Fruit fly (Drosophila melanogaster): ENCODE results near the gene CG43342.
A peak's percentile ranks its signal among the peaks of the same experiment; 100 is the strongest.

CG43342 gene

DNA sequence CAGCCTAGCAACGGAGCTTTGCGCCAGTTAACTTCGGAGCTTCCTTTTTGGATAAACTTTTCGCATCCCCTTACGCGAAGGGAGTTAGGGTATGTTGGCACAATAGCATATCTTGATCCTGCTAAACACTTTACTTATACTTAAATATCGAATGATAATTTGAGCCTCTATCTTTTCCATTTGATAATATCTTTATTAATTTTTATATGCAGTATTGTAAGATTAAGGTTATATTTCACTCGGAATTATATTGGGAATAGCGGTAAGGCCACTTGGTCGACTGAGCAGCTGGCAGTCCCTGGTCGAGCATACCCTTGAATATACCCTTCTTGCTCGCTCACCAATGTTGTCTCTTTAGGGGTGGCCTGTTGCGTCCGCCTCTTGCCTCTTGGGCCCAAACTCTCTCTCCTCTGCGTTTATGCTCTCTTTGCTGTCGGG is 12.3 kb upstream of the CG43342 start (continued):
- TF ChIP-seq Meics (GFP tag; optimal IDR thresholded peaks at IDR 0.05) (peak; percentile 77), CG15011 (GFP tag; optimal IDR thresholded peaks at IDR 0.05) (peak; percentile 57), B-H1 (GFP tag; IDR thresholded peaks at IDR 0.05) (peak; percentile 42; the same call in 2 of the 3 replicates), zfh1 (GFP tag; IDR thresholded peaks at IDR 0.05) (peak; percentile 65; the same call in 2 of the 3 replicates), lbe (GFP tag; optimal IDR thresholded peaks at IDR 0.05) (peak; percentile 25), CG12659 (GFP tag; optimal IDR thresholded peaks at IDR 0.05) (peak; percentile 59), cato (GFP tag; optimal IDR thresholded peaks at IDR 0.05; ENCODE audit: borderline replicate concordance) (no peak), mld (GFP tag; IDR thresholded peaks at IDR 0.05; ENCODE audit: partially characterized antibody) (no peak), CG11085 (GFP tag; IDR thresholded peaks at IDR 0.05) (no peak; the same call in 1 of the 2 replicates), CG10366 (GFP tag; IDR thresholded peaks at IDR 0.05) (peak; percentile 76), CG42726 (GFP tag; IDR thresholded peaks at IDR 0.05; ENCODE audit: partially characterized antibody) (no peak), Bgb (GFP tag; IDR thresholded peaks at IDR 0.05; ENCODE audit: partially characterized antibody) (no peak), Hey (tag; optimal IDR thresholded peaks at IDR 0.05) (no peak), corto (GFP tag; optimal IDR thresholded peaks at IDR 0.05) (peak; percentile 69), run (tag; optimal IDR thresholded peaks at IDR 0.05) (peak; percentile 8), CG15696 (tag; optimal IDR thresholded peaks at IDR 0.05) (peak; percentile 29), sug (tag; optimal IDR thresholded peaks at IDR 0.05) (peak; percentile 63), gcm (GFP tag; optimal IDR thresholded peaks at IDR 0.05) (no peak), Nf-YC (tag; optimal IDR thresholded peaks at IDR 0.05) (no peak), CG11696 (GFP tag; IDR thresholded peaks at IDR 0.05) (no peak), CG33213 (GFP tag; optimal IDR thresholded peaks at IDR 0.05) (no peak), Rx (GFP tag; IDR thresholded peaks at IDR 0.05) (peak; percentile 47; the same call in 1 of the 2 replicates), sc (optimal IDR thresholded peaks at IDR 0.05) (no peak), sc (GFP tag; optimal IDR thresholded peaks at IDR 0.05) (peak; percentile 17), Hr51 (GFP tag; optimal IDR thresholded peaks at IDR 0.05) (peak; percentile 34 to 65), pum (GFP tag; optimal IDR thresholded peaks at IDR 0.05) (no peak), dati (GFP tag; IDR thresholded peaks at IDR 0.05) (no peak), CG4328 (GFP tag; optimal IDR thresholded peaks at IDR 0.05) (peak; percentile 46), ATbp (GFP tag; optimal IDR thresholded peaks at IDR 0.05) (peak; percentile 54), CG31441 (GFP tag; IDR thresholded peaks at IDR 0.05) (no peak; the same call in 1 of the 2 replicates), lmd (GFP tag; IDR thresholded peaks at IDR 0.05) (peak; percentile 78), Sox100B (GFP tag; optimal IDR thresholded peaks at IDR 0.05) (no peak), Lim3 (GFP tag; IDR thresholded peaks at IDR 0.05) (peak; percentile 31; the same call in 1 of the 2 replicates), disco-r (GFP tag; optimal IDR thresholded peaks at IDR 0.05) (no peak), CG11695 (GFP tag; IDR thresholded peaks at IDR 0.05) (peak; percentile 61; the same call in 2 of the 3 replicates), ci (GFP tag; IDR thresholded peaks at IDR 0.05) (peak; percentile 84), CG2129 (GFP tag; IDR thresholded peaks at IDR 0.05; ENCODE audit: partially characterized antibody) (no peak), CG12769 (tag; optimal IDR thresholded peaks at IDR 0.05) (no peak), Ets65A (GFP tag) (peak; percentile 87), CG14710 (tag; optimal IDR thresholded peaks at IDR 0.05) (peak; percentile 7), wdn (GFP tag; IDR thresholded peaks at IDR 0.05) (peak; percentile 72), chn (GFP tag; optimal IDR thresholded peaks at IDR 0.05) (peak; percentile 32), CG6272 (GFP tag; IDR thresholded peaks at IDR 0.05) (peak; percentile 44), salm (tag; optimal IDR thresholded peaks at IDR 0.05) (no peak), Gsc (GFP tag; IDR thresholded peaks at IDR 0.05) (no peak), HLH4C (GFP tag; IDR thresholded peaks at IDR 0.05; ENCODE audit: partially characterized antibody) (no peak), TFAM (GFP tag; optimal IDR thresholded peaks at IDR 0.05) (no peak), pfk (GFP tag; optimal IDR thresholded peaks at IDR 0.05) (no peak), E2f2 (GFP tag; IDR thresholded peaks at IDR 0.05) (peak; percentile 54), Opbp (GFP tag; IDR thresholded peaks at IDR 0.05; ENCODE audit: partially characterized antibody) (no peak), lilli (GFP tag; optimal IDR thresholded peaks at IDR 0.05) (peak; percentile 66)
